Fruit fly (Drosophila melanogaster): Measurements from ENCODE around the gene CG13998.

Gene CG13998

DNA sequence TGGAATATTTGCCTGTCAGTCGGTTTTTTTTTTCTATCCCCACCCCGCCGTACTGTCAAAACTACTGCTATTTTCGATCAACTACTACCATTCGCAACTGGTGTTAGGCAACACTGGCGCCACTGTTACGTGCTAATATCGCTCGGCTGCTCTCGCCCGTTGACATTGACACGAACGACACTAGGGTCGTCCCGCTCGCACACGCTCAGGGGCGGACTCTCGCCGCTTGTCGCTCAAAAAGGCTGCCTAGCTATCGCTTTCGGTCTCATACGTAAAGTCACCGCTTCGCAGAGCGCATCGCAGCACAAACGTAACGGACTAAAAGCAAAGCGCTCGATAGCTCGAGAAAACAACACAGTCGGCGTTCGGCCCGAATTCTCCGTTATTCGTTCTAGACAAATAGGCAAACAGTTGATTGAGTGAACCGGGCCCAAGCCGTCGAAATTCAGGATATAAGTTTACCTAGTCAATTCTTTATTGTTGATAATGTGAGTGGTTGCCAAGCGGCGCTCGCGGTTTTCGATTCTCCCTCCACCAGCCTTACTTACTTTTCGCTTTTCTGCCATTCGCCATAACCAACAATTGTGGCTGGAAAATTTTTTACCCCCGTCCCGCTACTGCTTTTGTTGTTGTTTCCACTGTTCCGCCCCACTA is 25.8 kb upstream of the CG13998 start (continued):
- peak; percentile 31 to 59 for TF ChIP-seq dpn (GFP tag; optimal IDR thresholded peaks at IDR 0.05)
- TF ChIP-seq CG9437 (GFP tag; optimal IDR thresholded peaks at IDR 0.05), result peak; percentile 99
- TF ChIP-seq CG3065 (GFP tag; optimal IDR thresholded peaks at IDR 0.05), result no peak
- TF ChIP-seq CG12769 (tag; optimal IDR thresholded peaks at IDR 0.05), result peak; percentile 61
- peak; percentile 6 for TF ChIP-seq oc (tag; optimal IDR thresholded peaks at IDR 0.05)
- TF ChIP-seq ftz-f1 (GFP tag; optimal IDR thresholded peaks at IDR 0.05), result peak; percentile 99
- TF ChIP-seq HmgD (GFP tag; optimal IDR thresholded peaks at IDR 0.05), result peak; percentile 43
- no peak for TF ChIP-seq lmd (GFP tag; IDR thresholded peaks at IDR 0.05)
- peak; percentile 18 for TF ChIP-seq CG10209 (GFP tag; optimal IDR thresholded peaks at IDR 0.05)
- peak; percentile 20 for TF ChIP-seq CG12744 (GFP tag; optimal IDR thresholded peaks at IDR 0.05)
- TF ChIP-seq nmo (GFP tag; optimal IDR thresholded peaks at IDR 0.05), result peak; percentile 38
- no peak for TF ChIP-seq CG3847 (GFP tag; IDR thresholded peaks at IDR 0.05)
- peak in 1 of 2 experiments; percentile 23 for TF ChIP-seq Hr51 (GFP tag; optimal IDR thresholded peaks at IDR 0.05)
- peak; percentile 41 for TF ChIP-seq Dek (tag; optimal IDR thresholded peaks at IDR 0.05)
- TF ChIP-seq CG17829 (tag; optimal IDR thresholded peaks at IDR 0.05), result peak; percentile 52
- TF ChIP-seq CG15269 (tag; optimal IDR thresholded peaks at IDR 0.05), result peak; percentile 38
- peak; percentile 2 for TF ChIP-seq kay (GFP tag; optimal IDR thresholded peaks at IDR 0.05)
- no peak for TF ChIP-seq slou (GFP tag; optimal IDR thresholded peaks at IDR 0.05)
- TF ChIP-seq sug (tag; optimal IDR thresholded peaks at IDR 0.05), result peak; percentile 75
- TF ChIP-seq bab2 (GFP tag; optimal IDR thresholded peaks at IDR 0.05), result peak; percentile 51
- peak; percentile 12 for TF ChIP-seq CG7556 (GFP tag; optimal IDR thresholded peaks at IDR 0.05)
- peak; percentile 41 for TF ChIP-seq Myb (GFP tag; optimal IDR thresholded peaks at IDR 0.05)
- no peak for TF ChIP-seq CG9215 (GFP tag; IDR thresholded peaks at IDR 0.05)
- no peak for TF ChIP-seq gem (tag; optimal IDR thresholded peaks at IDR 0.05)
- TF ChIP-seq Hmr (GFP tag; optimal IDR thresholded peaks at IDR 0.05), result peak; percentile 53
- peak; percentile 20 for TF ChIP-seq CG7839 (tag; optimal IDR thresholded peaks at IDR 0.05)
- peak; percentile 38 for TF ChIP-seq pho (GFP tag; optimal IDR thresholded peaks at IDR 0.05)
- no peak for TF ChIP-seq CG2875 (GFP tag; optimal IDR thresholded peaks at IDR 0.05)
- peak; percentile 56 for TF ChIP-seq CG1603 (tag; optimal IDR thresholded peaks at IDR 0.05)
- no peak for TF ChIP-seq ham (GFP tag; IDR thresholded peaks at IDR 0.05)
- no peak for TF ChIP-seq CG3281 (GFP tag; optimal IDR thresholded peaks at IDR 0.05)
- no peak for TF ChIP-seq CG34422 (GFP tag; IDR thresholded peaks at IDR 0.05)
- peak; percentile 16 for TF ChIP-seq Hand (GFP tag; optimal IDR thresholded peaks at IDR 0.05)
- peak; percentile 0 for TF ChIP-seq CG12219 (GFP tag; optimal IDR thresholded peaks at IDR 0.05)
- TF ChIP-seq ERR (GFP tag; optimal IDR thresholded peaks at IDR 0.05), result peak; percentile 53
- TF ChIP-seq insv (GFP tag; optimal IDR thresholded peaks at IDR 0.05), result peak in 1 of 2 experiments; percentile 62
- peak; percentile 11 for TF ChIP-seq Antp (GFP tag; optimal IDR thresholded peaks at IDR 0.05)
- no peak for TF ChIP-seq unc-4 (GFP tag; IDR thresholded peaks at IDR 0.05; ENCODE audit: partially characterized antibody)
- TF ChIP-seq D19B (GFP tag; optimal IDR thresholded peaks at IDR 0.05), result no peak
- peak; percentile 43 for TF ChIP-seq CG3163 (GFP tag; optimal IDR thresholded peaks at IDR 0.05)
- TF ChIP-seq CG12942 (GFP tag; optimal IDR thresholded peaks at IDR 0.05), result no peak
- no peak for TF ChIP-seq Awh (GFP tag; IDR thresholded peaks at IDR 0.05)
- peak; percentile 15 for TF ChIP-seq CG17912 (GFP tag; optimal IDR thresholded peaks at IDR 0.05)
- TF ChIP-seq CG10267 (tag; optimal IDR thresholded peaks at IDR 0.05), result peak; percentile 88
- no peak for TF ChIP-seq CG17612 (GFP tag; IDR thresholded peaks at IDR 0.05)
- no peak for TF ChIP-seq yki (optimal IDR thresholded peaks at IDR 0.05)
- no peak for TF ChIP-seq CG9797 (GFP tag; optimal IDR thresholded peaks at IDR 0.05)
- peak; percentile 39 for TF ChIP-seq lab (GFP tag; optimal IDR thresholded peaks at IDR 0.05)
- TF ChIP-seq unpg (GFP tag; optimal IDR thresholded peaks at IDR 0.05), result peak; percentile 19
- no peak for TF ChIP-seq E2f2 (GFP tag; IDR thresholded peaks at IDR 0.05)

Measured in whole organism, embryonic.